Worm (Caenorhabditis elegans) whole organism, late embryonic: ENCODE data around the gene catp-6.

ENCODE experiments used
- C08G9.2 ChIP-seq: sonication (generic microtip); optimal IDR thresholded peaks from 2 replicates; lab custom pipeline; 2016; ENCODE audit warnings: mild to moderate bottlenecking, missing genetic modification characterization, moderate library complexity, missing compliant biosample characterization
- F13H6.1 ChIP-seq: sonication (generic microtip); optimal IDR thresholded peaks from 2 replicates; lab custom pipeline; 2016; ENCODE audit warnings: missing genetic modification characterization, missing compliant biosample characterization
- K02D7.2 ChIP-seq: sonication (generic microtip); optimal IDR thresholded peaks from 2 replicates; lab custom pipeline; 2017; ENCODE audit warnings: mild to moderate bottlenecking, missing genetic modification characterization, missing compliant biosample characterization
- K09A11.1 ChIP-seq: sonication (generic microtip); optimal IDR thresholded peaks from 2 replicates; lab custom pipeline; 2017; ENCODE audit warnings: antibody characterized with exemption, mild to moderate bottlenecking, missing genetic modification characterization, missing compliant biosample characterization; ENCODE audit not compliant: insufficient read depth
- ahr-1 ChIP-seq: sonication (generic microtip); optimal IDR thresholded peaks from 2 replicates; lab custom pipeline; 2016; ENCODE audit warnings: missing genetic modification characterization, missing compliant biosample characterization
- ama-1 ChIP-seq: fragments of 150-350 bp; optimal IDR thresholded peaks from 2 replicates; lab custom pipeline; 2014
- ceh-14 ChIP-seq: sonication (generic microtip); optimal IDR thresholded peaks from 2 replicates; lab custom pipeline; 2016; ENCODE audit warnings: missing genotype, missing genetic modification characterization, missing compliant biosample characterization
- ceh-18 ChIP-seq: sonication (generic microtip); optimal IDR thresholded peaks from 2 replicates; lab custom pipeline; 2016; ENCODE audit warnings: missing genetic modification characterization, missing compliant biosample characterization
- ceh-19 ChIP-seq: fragments of 200-800 bp; sonication (Bioruptor generic); optimal IDR thresholded peaks from 2 replicates; lab custom pipeline; 2018; ENCODE audit warnings: mild to moderate bottlenecking, missing genetic modification characterization, missing compliant biosample characterization
- ceh-22 ChIP-seq: sonication (generic microtip); optimal IDR thresholded peaks from 2 replicates; lab custom pipeline; 2017; ENCODE audit warnings: missing biosample characterization, missing genetic modification characterization
- ceh-24 ChIP-seq: sonication (generic microtip); optimal IDR thresholded peaks from 2 replicates; lab custom pipeline; 2016; ENCODE audit warnings: mild to moderate bottlenecking, missing genetic modification characterization, missing compliant biosample characterization
- ceh-31 ChIP-seq: sonication (generic microtip); optimal IDR thresholded peaks from 2 replicates; lab custom pipeline; 2016; ENCODE audit warnings: missing genetic modification characterization, missing compliant biosample characterization
- ceh-34 ChIP-seq: sonication (generic microtip); optimal IDR thresholded peaks from 2 replicates; lab custom pipeline; 2016; ENCODE audit warnings: mild to moderate bottlenecking, missing genetic modification characterization, missing compliant biosample characterization
- ceh-45 ChIP-seq: fragments of 200-800 bp; sonication (Bioruptor generic); IDR thresholded peaks from 2 replicates; pipeline ENCODE4 v1.3.6; 2022; ENCODE audit warnings: missing genetic modification reagents, missing genetic modification characterization, missing compliant biosample characterization
- ceh-9 ChIP-seq: sonication (generic microtip); optimal IDR thresholded peaks from 2 replicates; lab custom pipeline; 2016; ENCODE audit warnings: mild to moderate bottlenecking, missing genetic modification characterization, inconsistent platforms, missing compliant biosample characterization
- dmd-4 ChIP-seq: sonication (generic microtip); optimal IDR thresholded peaks from 2 replicates; lab custom pipeline; 2016; ENCODE audit warnings: borderline replicate concordance, missing genetic modification characterization, missing compliant biosample characterization
- elt-2 ChIP-seq: sonication (generic microtip); optimal IDR thresholded peaks from 2 replicates; lab custom pipeline; 2016; ENCODE audit warnings: missing genetic modification reagents, missing genetic modification characterization, missing compliant biosample characterization
- elt-4 ChIP-seq: sonication (generic microtip); optimal IDR thresholded peaks from 2 replicates; lab custom pipeline; 2016; ENCODE audit warnings: missing genetic modification characterization, missing compliant biosample characterization
- fkh-6 ChIP-seq: sonication (generic microtip); optimal IDR thresholded peaks from 2 replicates; lab custom pipeline; 2016; ENCODE audit warnings: missing genetic modification characterization, missing compliant biosample characterization
- gmeb-2 ChIP-seq: sonication (generic microtip); optimal IDR thresholded peaks from 2 replicates; lab custom pipeline; 2016; ENCODE audit warnings: missing genetic modification characterization, inconsistent platforms, missing compliant biosample characterization
- hlh-15 ChIP-seq: sonication (generic microtip); optimal IDR thresholded peaks from 2 replicates; lab custom pipeline; 2016; ENCODE audit warnings: missing genetic modification characterization, missing compliant biosample characterization
- hlh-30 ChIP-seq: sonication (generic microtip); optimal IDR thresholded peaks from 2 replicates; lab custom pipeline; 2017; ENCODE audit warnings: antibody characterized with exemption, missing genetic modification characterization, missing compliant biosample characterization; ENCODE audit not compliant: insufficient read depth
- hlh-8 ChIP-seq: sonication (generic microtip); optimal IDR thresholded peaks from 2 replicates; lab custom pipeline; 2016; ENCODE audit warnings: missing genotype, missing genetic modification characterization, missing compliant biosample characterization
- lin-11 ChIP-seq: fragments of 200-800 bp; sonication (Bioruptor generic); optimal IDR thresholded peaks from 2 replicates; lab custom pipeline; 2018; ENCODE audit warnings: mild to moderate bottlenecking, missing genetic modification characterization, missing compliant biosample characterization
- madf-2 ChIP-seq: sonication (generic microtip); optimal IDR thresholded peaks from 2 replicates; lab custom pipeline; 2017; ENCODE audit warnings: missing genetic modification characterization, missing compliant biosample characterization
- nfya-1 ChIP-seq: sonication (generic microtip); optimal IDR thresholded peaks from 2 replicates; lab custom pipeline; 2017; ENCODE audit warnings: missing genetic modification characterization, mild to moderate bottlenecking, missing compliant biosample characterization, antibody characterized with exemption, moderate library complexity
- npax-4 ChIP-seq: sonication (generic microtip); optimal IDR thresholded peaks from 2 replicates; lab custom pipeline; 2016; ENCODE audit warnings: missing genetic modification characterization, missing compliant biosample characterization
- odd-2 ChIP-seq: sonication (generic microtip); optimal IDR thresholded peaks from 2 replicates; lab custom pipeline; 2017; ENCODE audit warnings: antibody characterized with exemption, mild to moderate bottlenecking, missing genetic modification characterization, missing compliant biosample characterization
- pat-9 ChIP-seq: fragments of 200-800 bp; sonication (Bioruptor generic); optimal IDR thresholded peaks from 2 replicates; lab custom pipeline; 2018; ENCODE audit warnings: mild to moderate bottlenecking, missing genetic modification characterization, moderate library complexity, missing compliant biosample characterization
- pax-1 ChIP-seq: fragments of 150-350 bp; optimal IDR thresholded peaks from 2 replicates; lab custom pipeline; 2014; ENCODE audit warnings: missing biosample characterization, missing genetic modification characterization
- pqm-1 ChIP-seq: sonication (generic microtip); optimal IDR thresholded peaks from 2 replicates; lab custom pipeline; 2016; ENCODE audit warnings: missing genetic modification characterization, missing compliant biosample characterization
- sdc-2 ChIP-seq: sonication (generic microtip); optimal IDR thresholded peaks from 2 replicates; lab custom pipeline; 2016; ENCODE audit warnings: missing genotype, missing genetic modification characterization, missing compliant biosample characterization
- sox-2 ChIP-seq: fragments of 200-800 bp; sonication (Bioruptor generic); IDR thresholded peaks from 2 replicates; pipeline ENCODE4 v1.3.6; 2022; ENCODE audit warnings: missing genetic modification reagents, missing genetic modification characterization, missing compliant biosample characterization
- sox-4 ChIP-seq: sonication (generic microtip); optimal IDR thresholded peaks from 2 replicates; lab custom pipeline; 2017; ENCODE audit warnings: mild to moderate bottlenecking, missing genetic modification characterization, inconsistent platforms, missing compliant biosample characterization
- syd-9 ChIP-seq: sonication (generic microtip); optimal IDR thresholded peaks from 2 replicates; lab custom pipeline; 2016; ENCODE audit warnings: mild to moderate bottlenecking, missing genetic modification characterization, moderate library complexity, missing compliant biosample characterization
- ttx-3 ChIP-seq: sonication (generic microtip); optimal IDR thresholded peaks from 2 replicates; lab custom pipeline; 2016; ENCODE audit warnings: missing genetic modification reagents, missing genetic modification characterization, missing compliant biosample characterization
- unc-3 ChIP-seq, 2 experiments: fragments of 200-800 bp in 1 of 2; sonication (Bioruptor generic) in 1 of 2; sonication (generic microtip) in 1 of 2; conservative IDR thresholded peaks in 1 of 2; optimal IDR thresholded peaks in 1 of 2; 2 replicates each; pipeline versions ENCODE4 v1.3.6 to Lab custom; 2016 to 2022; ENCODE audit warnings: missing compliant biosample characterization in 2 of 2, missing genetic modification characterization in 2 of 2, missing genetic modification reagents in 1 of 2
- unc-55 ChIP-seq: sonication (generic microtip); optimal IDR thresholded peaks from 2 replicates; lab custom pipeline; 2017; ENCODE audit warnings: missing biosample characterization, missing genetic modification reagents, missing genetic modification characterization
- unc-86 ChIP-seq: sonication (generic microtip); optimal IDR thresholded peaks from 2 replicates; lab custom pipeline; 2016; ENCODE audit warnings: missing genetic modification characterization, missing compliant biosample characterization

catp-6 gene

ce11 chrIV:9824480-9824879 lies at the start of gene catp-6:
TSS of gene catp-6 (minus strand) at chrIV:9824580.
- no peak for TF ChIP-seq hlh-8 (tag; lab: Kevin White, UChicago)
- no peak for TF ChIP-seq fkh-6
- TF ChIP-seq dmd-4 (tag; lab: Kevin White, UChicago): no peak
- TF ChIP-seq sox-2 (GFP tag; lab: Robert Waterston, UW): no peak
- no peak for TF ChIP-seq pqm-1
- no peak for TF ChIP-seq hlh-15 (tag; lab: Kevin White, UChicago)
- TF ChIP-seq ceh-14 (tag; lab: Kevin White, UChicago): no peak
- TF ChIP-seq sdc-2 (tag; lab: Kevin White, UChicago): no peak
- TF ChIP-seq pax-1 (tag; lab: Kevin White, UChicago): no peak
- no peak for TF ChIP-seq sox-4 (tag; lab: Kevin White, UChicago)
- no peak for TF ChIP-seq lin-11 (tag; lab: Kevin White, UChicago)
- TF ChIP-seq npax-4 (tag; lab: Kevin White, UChicago): no peak
- no peak for TF ChIP-seq elt-2 (tag; lab: Kevin White, UChicago)
- no peak for TF ChIP-seq ceh-45 (GFP tag; lab: Robert Waterston, UW)
- TF ChIP-seq K09A11.1 (tag; lab: Kevin White, UChicago): no peak
- TF ChIP-seq ama-1: no peak
- no peak for TF ChIP-seq ceh-22 (tag; lab: Kevin White, UChicago)
- no peak for TF ChIP-seq ceh-19 (GFP tag; lab: Kevin White, UChicago)
- TF ChIP-seq, all 69 proteins: peak for 0

ce11 chrIV:9873837-9874236 lies 49.5 kb upstream of the catp-6 start:
- TF ChIP-seq ceh-31: peak; percentile 34
- peak; percentile 79 for TF ChIP-seq ceh-34
- peak; percentile 11 for TF ChIP-seq ceh-18 (tag; lab: Kevin White, UChicago)
- no peak for TF ChIP-seq sdc-2 (tag; lab: Kevin White, UChicago)
- TF ChIP-seq nfya-1: peak; percentile 28
- TF ChIP-seq pat-9: no peak
- TF ChIP-seq C08G9.2 (tag; lab: Kevin White, UChicago): no peak
- TF ChIP-seq hlh-30 (tag; lab: Kevin White, UChicago): peak; percentile 31
- peak; percentile 9 for TF ChIP-seq unc-55

ce11 chrIV:9872786-9873185 lies 48.4 kb upstream of the catp-6 start:
- TF ChIP-seq madf-2 (tag; lab: Kevin White, UChicago) (no peak), odd-2 (tag; lab: Kevin White, UChicago) (no peak)

ce11 chrIV:9872210-9872609 lies 47.8 kb upstream of the catp-6 start:
- TF ChIP-seq ttx-3 (tag; lab: Kevin White, UChicago) (no peak), ceh-9 (no peak), elt-2 (tag; lab: Kevin White, UChicago) (no peak), madf-2 (tag; lab: Kevin White, UChicago) (no peak), F13H6.1 (no peak), unc-3 (GFP tag; conservative IDR thresholded peaks at IDR 0.05; lab: Robert Waterston, UW) (no peak), unc-3 (tag; optimal IDR thresholded peaks at IDR 0.05; lab: Kevin White, UChicago) (no peak), hlh-8 (tag; lab: Kevin White, UChicago) (no peak)

- no peak for TF ChIP-seq C08G9.2 (tag; lab: Kevin White, UChicago)
- no peak for TF ChIP-seq syd-9
- no peak for TF ChIP-seq K02D7.2
- TF ChIP-seq elt-4 (tag; lab: Kevin White, UChicago): no peak
- no peak for TF ChIP-seq nfya-1
- TF ChIP-seq pax-1 (tag; lab: Kevin White, UChicago): no peak
- TF ChIP-seq lin-11 (tag; lab: Kevin White, UChicago): no peak
- TF ChIP-seq unc-3 (GFP tag; conservative IDR thresholded peaks at IDR 0.05; lab: Robert Waterston, UW): no peak
- TF ChIP-seq unc-3 (tag; optimal IDR thresholded peaks at IDR 0.05; lab: Kevin White, UChicago): no peak
- no peak for TF ChIP-seq pqm-1
- TF ChIP-seq ceh-24 (tag; lab: Kevin White, UChicago): no peak
- TF ChIP-seq unc-86 (tag; lab: Kevin White, UChicago): no peak
- no peak for TF ChIP-seq gmeb-2 (tag; lab: Kevin White, UChicago)
- no peak for TF ChIP-seq ahr-1 (tag; lab: Kevin White, UChicago)
- TF ChIP-seq unc-55: no peak
- TF ChIP-seq ceh-18 (tag; lab: Kevin White, UChicago): no peak
- TF ChIP-seq, all 69 proteins: peak for 0
These were observed 45.0 kb upstream of the catp-6 start for ce11 chrIV:9869344-9869743.
